Fruit fly (Drosophila melanogaster): Measurements from ENCODE around the gene alpha-Man-IIa.

The alpha-Man-IIa gene

dm6 chr3R:9401127-9401603 is 11.2 kb upstream of the alpha-Man-IIa start, which contains the start of the genes RpL34b and CG8132 (continued):
- TF ChIP-seq Fer3 (tag; optimal IDR thresholded peaks at IDR 0.05) (peak; percentile 96), CG12155 (GFP tag; optimal IDR thresholded peaks at IDR 0.05) (peak; percentile 95), MESR4 (GFP tag; optimal IDR thresholded peaks at IDR 0.05) (peak; percentile 94), sens-2 (GFP tag; IDR thresholded peaks at IDR 0.05) (peak; percentile 91), hb (GFP tag; IDR thresholded peaks at IDR 0.05; ENCODE audit: partially characterized antibody) (no peak), CG3838 (GFP tag; optimal IDR thresholded peaks at IDR 0.05) (peak; percentile 89), esg (GFP tag; conservative IDR thresholded peaks at IDR 0.05) (peak; percentile 87), CG17568 (GFP tag; optimal IDR thresholded peaks at IDR 0.05) (no peak), org-1 (GFP tag; optimal IDR thresholded peaks at IDR 0.05) (peak; percentile 88), dpn (GFP tag; optimal IDR thresholded peaks at IDR 0.05) (peak; percentile 95 to 98), Hmx (GFP tag; optimal IDR thresholded peaks at IDR 0.05) (peak; percentile 89), ind (GFP tag; optimal IDR thresholded peaks at IDR 0.05) (peak; percentile 95), rib (GFP tag; IDR thresholded peaks at IDR 0.05) (peak; percentile 96), CG1832 (GFP tag; optimal IDR thresholded peaks at IDR 0.05) (no peak), Atf6 (GFP tag; IDR thresholded peaks at IDR 0.05) (peak; percentile 94), CG6854 (GFP tag; optimal IDR thresholded peaks at IDR 0.05) (peak; percentile 85), CG17612 (GFP tag; IDR thresholded peaks at IDR 0.05) (peak; percentile 91), H2.0 (GFP tag; IDR thresholded peaks at IDR 0.05) (peak; percentile 91), CG8478 (optimal IDR thresholded peaks at IDR 0.05) (no peak), CG12942 (GFP tag; optimal IDR thresholded peaks at IDR 0.05) (peak; percentile 97), bbx (GFP tag; IDR thresholded peaks at IDR 0.05; ENCODE audit: partially characterized antibody) (peak; percentile 58; the same call in 1 of the 2 replicates), mirr (GFP tag; optimal IDR thresholded peaks at IDR 0.05) (peak; percentile 98), CoRest (tag; optimal IDR thresholded peaks at IDR 0.05) (peak; percentile 96), MTF-1 (GFP tag; optimal IDR thresholded peaks at IDR 0.05; ENCODE audit: borderline replicate concordance) (peak; percentile 95), E2f2 (GFP tag; IDR thresholded peaks at IDR 0.05) (peak; percentile 78), CG10274 (GFP tag; optimal IDR thresholded peaks at IDR 0.05) (peak; percentile 84), ab (GFP tag; optimal IDR thresholded peaks at IDR 0.05) (peak; percentile 87), CG1603 (tag; optimal IDR thresholded peaks at IDR 0.05) (peak; percentile 95), crol (GFP tag; IDR thresholded peaks at IDR 0.05) (no peak; the same call in 1 of the 2 replicates), grau (tag; optimal IDR thresholded peaks at IDR 0.05) (peak; percentile 95), sug (tag; optimal IDR thresholded peaks at IDR 0.05) (peak; percentile 97), CG5180 (GFP tag; optimal IDR thresholded peaks at IDR 0.05) (peak; percentile 83), Hey (tag; optimal IDR thresholded peaks at IDR 0.05) (peak; percentile 95), Chrac-16 (GFP tag; optimal IDR thresholded peaks at IDR 0.05) (peak; percentile 96), slp2 (GFP tag; optimal IDR thresholded peaks at IDR 0.05) (peak; percentile 93), so (GFP tag; IDR thresholded peaks at IDR 0.05) (peak; percentile 90), pzg (GFP tag; optimal IDR thresholded peaks at IDR 0.05) (peak; percentile 97), CG14014 (GFP tag; IDR thresholded peaks at IDR 0.05) (peak; percentile 94), stc (GFP tag; IDR thresholded peaks at IDR 0.05) (peak; percentile 93), CG1233 (GFP tag; optimal IDR thresholded peaks at IDR 0.05) (peak; percentile 96), scrt (GFP tag; optimal IDR thresholded peaks at IDR 0.05) (peak; percentile 99), CG15601 (tag; optimal IDR thresholded peaks at IDR 0.05) (peak; percentile 92), Stat92E (GFP tag; optimal IDR thresholded peaks at IDR 0.05) (peak in 1 of 3 experiments; percentile 73), D19A (tag; optimal IDR thresholded peaks at IDR 0.05) (peak; percentile 85), unpg (GFP tag; optimal IDR thresholded peaks at IDR 0.05) (peak; percentile 97), CG3995 (GFP tag; optimal IDR thresholded peaks at IDR 0.05) (peak; percentile 80), CG6689 (GFP tag; IDR thresholded peaks at IDR 0.05) (peak; percentile 94), Vsx1 (GFP tag; optimal IDR thresholded peaks at IDR 0.05) (peak; percentile 91), CG17829 (tag; optimal IDR thresholded peaks at IDR 0.05) (peak; percentile 96), ac (GFP tag; optimal IDR thresholded peaks at IDR 0.05) (peak; percentile 68)
